Fruit fly (Drosophila melanogaster): Measurements from ENCODE around the gene CG10336.

The CG10336 gene

DNA sequence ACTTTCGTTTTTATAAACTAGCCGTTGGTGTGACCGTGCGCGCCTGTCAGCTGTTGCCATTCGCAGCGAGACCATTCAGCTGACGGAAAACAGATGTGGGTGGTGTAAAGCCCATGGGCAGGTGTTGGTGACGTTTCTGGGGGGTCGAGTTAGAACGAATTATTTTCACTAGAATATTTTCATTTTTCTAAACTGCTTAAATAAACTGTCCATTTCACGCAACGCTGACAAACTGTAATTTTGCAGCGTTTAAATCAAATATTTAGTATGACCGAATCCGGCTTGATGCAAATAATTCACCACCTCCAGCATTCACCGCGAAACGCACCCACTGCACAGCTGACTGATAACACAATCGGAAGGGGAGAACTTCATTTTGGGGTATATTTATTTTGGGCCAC is 6.1 kb downstream of the CG10336 start, which contains the start of the genes CG10383 and CG10338 (continued):
- TF ChIP-seq p53 (GFP tag; optimal IDR thresholded peaks at IDR 0.05): peak; percentile 82
- peak; percentile 91 for TF ChIP-seq ERR (GFP tag; optimal IDR thresholded peaks at IDR 0.05)
- TF ChIP-seq Bdp1 (GFP tag; optimal IDR thresholded peaks at IDR 0.05): peak; percentile 77
- peak; percentile 91 for TF ChIP-seq Dip3 (GFP tag; optimal IDR thresholded peaks at IDR 0.05)
- peak; percentile 70 for TF ChIP-seq twi (tag; optimal IDR thresholded peaks at IDR 0.05)
- TF ChIP-seq CG10321 (GFP tag; IDR thresholded peaks at IDR 0.05): peak; percentile 75
- TF ChIP-seq fd64A (GFP tag; optimal IDR thresholded peaks at IDR 0.05): peak; percentile 22
- peak; percentile 74 for TF ChIP-seq repo (GFP tag; optimal IDR thresholded peaks at IDR 0.05)
- TF ChIP-seq CG8924 (tag; optimal IDR thresholded peaks at IDR 0.05): peak; percentile 75
- TF ChIP-seq Antp (GFP tag; optimal IDR thresholded peaks at IDR 0.05): peak; percentile 95
- TF ChIP-seq gt (GFP tag; IDR thresholded peaks at IDR 0.05): peak; percentile 68
- TF ChIP-seq CG11456 (GFP tag; IDR thresholded peaks at IDR 0.05): peak; percentile 93
- no peak for TF ChIP-seq abd-A (tag; optimal IDR thresholded peaks at IDR 0.05)
- TF ChIP-seq slou (GFP tag; optimal IDR thresholded peaks at IDR 0.05): peak; percentile 84
- TF ChIP-seq en (GFP tag; optimal IDR thresholded peaks at IDR 0.05): peak; percentile 24
- TF ChIP-seq Dfd (GFP tag; optimal IDR thresholded peaks at IDR 0.05): no peak
- TF ChIP-seq BtbVII (GFP tag; optimal IDR thresholded peaks at IDR 0.05): peak; percentile 65
- peak; percentile 97 for TF ChIP-seq MBD-R2 (GFP tag; IDR thresholded peaks at IDR 0.05)
- TF ChIP-seq CG13894 (tag; optimal IDR thresholded peaks at IDR 0.05): peak; percentile 68
- peak; percentile 87 for TF ChIP-seq esg (GFP tag; conservative IDR thresholded peaks at IDR 0.05)
- peak; percentile 89 for TF ChIP-seq bab2 (GFP tag; optimal IDR thresholded peaks at IDR 0.05)
- TF ChIP-seq CG1792 (GFP tag; optimal IDR thresholded peaks at IDR 0.05): peak; percentile 82
- no peak for TF ChIP-seq pfk (GFP tag; optimal IDR thresholded peaks at IDR 0.05)
- peak; percentile 79 for TF ChIP-seq CG2678 (tag; optimal IDR thresholded peaks at IDR 0.05)
- peak; percentile 72 for TF ChIP-seq ATbp (GFP tag; optimal IDR thresholded peaks at IDR 0.05)
- peak; percentile 76 for TF ChIP-seq toy (GFP tag; IDR thresholded peaks at IDR 0.05)
- peak; percentile 94 for TF ChIP-seq vvl (GFP tag; IDR thresholded peaks at IDR 0.05)
- TF ChIP-seq Spps (tag; optimal IDR thresholded peaks at IDR 0.05): peak; percentile 37
- TF ChIP-seq Opbp (GFP tag; IDR thresholded peaks at IDR 0.05; ENCODE audit: partially characterized antibody): no peak
- peak; percentile 62 for TF ChIP-seq CG18764 (GFP tag; optimal IDR thresholded peaks at IDR 0.05)
- peak; percentile 78 for TF ChIP-seq danr (GFP tag; IDR thresholded peaks at IDR 0.05)
- TF ChIP-seq CG7556 (GFP tag; optimal IDR thresholded peaks at IDR 0.05): peak; percentile 69
- TF ChIP-seq gsb (GFP tag; IDR thresholded peaks at IDR 0.05): peak; percentile 70
- TF ChIP-seq Nf-YC (tag; optimal IDR thresholded peaks at IDR 0.05): peak; percentile 55
- peak; percentile 46 for TF ChIP-seq CG31388 (GFP tag; optimal IDR thresholded peaks at IDR 0.05)
- peak; percentile 26 for TF ChIP-seq CG17802 (tag; optimal IDR thresholded peaks at IDR 0.05)
- TF ChIP-seq crp (GFP tag; optimal IDR thresholded peaks at IDR 0.05): peak; percentile 100
- peak; percentile 90 for TF ChIP-seq HmgZ (tag; optimal IDR thresholded peaks at IDR 0.05)
- TF ChIP-seq CG17328 (GFP tag; IDR thresholded peaks at IDR 0.05): peak; percentile 88
- peak; percentile 77 for TF ChIP-seq CG11398 (GFP tag; optimal IDR thresholded peaks at IDR 0.05)
- peak; percentile 9 for TF ChIP-seq Sry-β (GFP tag; optimal IDR thresholded peaks at IDR 0.05)
- no peak for TF ChIP-seq Dll (GFP tag; IDR thresholded peaks at IDR 0.05; ENCODE audit: partially characterized antibody)
- TF ChIP-seq Hmr (GFP tag; optimal IDR thresholded peaks at IDR 0.05): peak; percentile 90
- TF ChIP-seq sug (tag; optimal IDR thresholded peaks at IDR 0.05): peak; percentile 83
- no peak for TF ChIP-seq Hr78 (GFP tag; optimal IDR thresholded peaks at IDR 0.05)
- TF ChIP-seq dimm (GFP tag; IDR thresholded peaks at IDR 0.05): 0 out of 2 replicates have a peak, but pooled peaks have one; percentile 32
- peak; percentile 69 for TF ChIP-seq cato (GFP tag; optimal IDR thresholded peaks at IDR 0.05; ENCODE audit: borderline replicate concordance)
- peak; percentile 68 for TF ChIP-seq Oaz (GFP tag; IDR thresholded peaks at IDR 0.05)
- peak; percentile 72 for TF ChIP-seq CG30431 (GFP tag; optimal IDR thresholded peaks at IDR 0.05)
- no peak for TF ChIP-seq CG1832 (GFP tag; optimal IDR thresholded peaks at IDR 0.05)
- no peak for TF ChIP-seq hth (optimal IDR thresholded peaks at IDR 0.05)
